Worm (Caenorhabditis elegans) whole organism, L4 larva: ENCODE measurements around the gene C06A8.8.

Experiments
- T20F7.1 ChIP-seq: fragments of 200-800 bp; sonication (Bioruptor generic); optimal IDR thresholded peaks from 2 replicates; lab custom pipeline; 2018; ENCODE audit warnings: mild to moderate bottlenecking, missing genetic modification characterization, missing compliant biosample characterization
- attf-4 ChIP-seq: sonication (generic microtip); optimal IDR thresholded peaks from 3 replicates; lab custom pipeline; 2017; ENCODE audit warnings: missing biosample characterization, missing genetic modification characterization
- ceh-44 ChIP-seq: fragments of 200-800 bp; sonication (Bioruptor generic); IDR thresholded peaks from 2 replicates; pipeline ENCODE4 v1.3.6; 2022; ENCODE audit warnings: missing genetic modification reagents, missing genetic modification characterization, missing compliant biosample characterization
- mdt-29 ChIP-seq: fragments of 200-800 bp; sonication (Bioruptor generic); IDR thresholded peaks from 2 replicates; pipeline ENCODE4 v1.3.6; 2022; ENCODE audit warnings: missing genetic modification reagents, missing genetic modification characterization, missing compliant biosample characterization
- nhr-237 ChIP-seq: sonication (generic microtip); optimal IDR thresholded peaks from 2 replicates; lab custom pipeline; 2017; ENCODE audit warnings: missing biosample characterization, missing genetic modification characterization
- pqm-1 ChIP-seq: sonication (generic microtip); optimal IDR thresholded peaks from 2 replicates; lab custom pipeline; 2017; ENCODE audit warnings: missing biosample characterization, missing genetic modification characterization
- unc-39 ChIP-seq: sonication (generic microtip); optimal IDR thresholded peaks from 2 replicates; lab custom pipeline; 2017; ENCODE audit warnings: missing biosample characterization, missing genetic modification characterization

ce11 chrII:7808950-7809349 lies 37.1 kb upstream of the C06A8.8 start:
- TF ChIP-seq T20F7.1 (GFP tag; lab: Kevin White, UChicago) (peak; percentile 8), mdt-29 (GFP tag; lab: Robert Waterston, UW) (no peak), attf-4 (tag; lab: Kevin White, UChicago) (no peak), nhr-237 (tag; lab: Kevin White, UChicago) (no peak), pqm-1 (tag; lab: Kevin White, UChicago) (peak; percentile 95), ceh-44 (GFP tag; lab: Robert Waterston, UW) (no peak), unc-39 (tag; lab: Kevin White, UChicago) (no peak)
